Fruit fly (Drosophila melanogaster) whole organism, embryonic: Measurements from ENCODE around the gene CG46311.

Experiments
- Awh ChIP-seq: fragments of 200-800 bp; sonication (Bioruptor generic); IDR thresholded peaks from 2 replicates; pipeline ENCODE4, ENCODE4 v1.3.6; 2022; ENCODE audit warnings: missing biosample characterization, missing genetic modification characterization
- BtbVII ChIP-seq: fragments of 200-800 bp; sonication (Bioruptor generic); optimal IDR thresholded peaks from 3 replicates; lab custom pipeline; 2017; ENCODE audit warnings: missing biosample characterization, mild to moderate bottlenecking, missing genetic modification characterization
- CG10267 ChIP-seq: fragments of 200-800 bp; sonication (Bioruptor generic); optimal IDR thresholded peaks from 2 replicates; lab custom pipeline; 2018; ENCODE audit warnings: missing biosample characterization, mild to moderate bottlenecking, missing genetic modification characterization, moderate library complexity
- CG10321 ChIP-seq: fragments of 200-800 bp; sonication (Bioruptor generic); IDR thresholded peaks from 2 replicates; pipeline ENCODE4 v1.3.6; 2022; ENCODE audit warnings: missing biosample characterization, missing genetic modification characterization
- CG11504 ChIP-seq: fragments of 200-800 bp; sonication (Bioruptor generic); optimal IDR thresholded peaks from 3 replicates; lab custom pipeline; 2019; ENCODE audit warnings: missing biosample characterization, mild to moderate bottlenecking, missing genetic modification characterization, moderate library complexity
- CG13624 ChIP-seq: fragments of 200-800 bp; sonication (Bioruptor generic); optimal IDR thresholded peaks from 2 replicates; lab custom pipeline; 2016; ENCODE audit warnings: missing biosample characterization, missing genetic modification characterization
- CG13775 ChIP-seq: fragments of 200-800 bp; sonication (Bioruptor generic); optimal IDR thresholded peaks from 3 replicates; lab custom pipeline; 2017; ENCODE audit warnings: missing biosample characterization, mild to moderate bottlenecking, missing genetic modification characterization
- CG15479 ChIP-seq: fragments of 200-800 bp; sonication (Bioruptor generic); optimal IDR thresholded peaks from 3 replicates; lab custom pipeline; 2019; ENCODE audit warnings: missing biosample characterization, mild to moderate bottlenecking, missing genetic modification characterization, moderate library complexity
- CG16863 ChIP-seq: fragments of 200-800 bp; sonication (Bioruptor generic); optimal IDR thresholded peaks from 3 replicates; lab custom pipeline; 2016; ENCODE audit warnings: missing biosample characterization, missing genetic modification characterization
- CG17359 ChIP-seq: fragments of 200-800 bp; sonication (Bioruptor generic); optimal IDR thresholded peaks from 3 replicates; lab custom pipeline; 2018; ENCODE audit warnings: missing biosample characterization, mild to moderate bottlenecking, missing genetic modification characterization, moderate library complexity
- CG18476 ChIP-seq: fragments of 200-800 bp; sonication (Bioruptor generic); optimal IDR thresholded peaks from 2 replicates; lab custom pipeline; 2016; ENCODE audit warnings: missing biosample characterization, mild to moderate bottlenecking, missing genetic modification characterization
- CG30431 ChIP-seq: fragments of 200-800 bp; sonication (Bioruptor generic); optimal IDR thresholded peaks from 2 replicates; lab custom pipeline; 2017; ENCODE audit warnings: missing biosample characterization, missing genetic modification characterization
- CG32767 ChIP-seq: fragments of 200-800 bp; sonication (Bioruptor generic); IDR thresholded peaks from 2 replicates; pipeline ENCODE4 v1.3.6; 2022; ENCODE audit warnings: missing biosample characterization, missing genetic modification characterization
- CG3847 ChIP-seq: fragments of 200-800 bp; sonication (Bioruptor generic); IDR thresholded peaks from 2 replicates; pipeline ENCODE4 v1.3.6; 2022; ENCODE audit warnings: missing biosample characterization, missing genetic modification characterization
- CG5245 ChIP-seq: fragments of 200-800 bp; sonication (Bioruptor generic); optimal IDR thresholded peaks from 3 replicates; lab custom pipeline; 2016; ENCODE audit warnings: missing biosample characterization, missing genetic modification characterization
- CG6175 ChIP-seq: fragments of 200-800 bp; sonication (Bioruptor generic); IDR thresholded peaks from 3 replicates; pipeline ENCODE4 v1.3.6; 2022; ENCODE audit warnings: missing biosample characterization, missing genetic modification characterization
- CG6683 ChIP-seq: fragments of 200-800 bp; sonication (Bioruptor generic); optimal IDR thresholded peaks from 2 replicates; lab custom pipeline; 2017; ENCODE audit warnings: missing biosample characterization, mild to moderate bottlenecking, missing genetic modification characterization, missing genetic modification reagents
- CG9215 ChIP-seq: fragments of 200-800 bp; sonication (Bioruptor generic); IDR thresholded peaks from 2 replicates; pipeline ENCODE4 v1.3.6; 2022; ENCODE audit warnings: missing biosample characterization, missing genetic modification characterization
- CG9437 ChIP-seq: fragments of 200-800 bp; sonication (Bioruptor generic); optimal IDR thresholded peaks from 2 replicates; lab custom pipeline; 2018; ENCODE audit warnings: missing biosample characterization, mild to moderate bottlenecking, missing genetic modification characterization
- Dll ChIP-seq: fragments of 200-800 bp; sonication (Bioruptor generic); IDR thresholded peaks from 4 replicates; pipeline ENCODE4 v1.3.6; 2022; ENCODE audit warnings: missing biosample characterization, missing genetic modification characterization; ENCODE audit not compliant: partially characterized antibody
- E2f2 ChIP-seq: fragments of 200-800 bp; sonication (Bioruptor generic); IDR thresholded peaks from 2 replicates; pipeline ENCODE4 v1.3.6; 2022; ENCODE audit warnings: missing biosample characterization, missing genetic modification characterization
- Ets65A ChIP-seq: fragments of 200-800 bp; sonication (Bioruptor generic); peaks from one replicate; lab custom pipeline; 2016; ENCODE audit warnings: missing biosample characterization, missing genetic modification characterization
- HLH3B ChIP-seq: fragments of 200-800 bp; sonication (Bioruptor generic); IDR thresholded peaks from 2 replicates; pipeline ENCODE4 v1.3.6; 2022; ENCODE audit warnings: missing biosample characterization, missing genetic modification characterization
- Mad ChIP-seq: fragments of 200-800 bp; sonication (Bioruptor generic); optimal IDR thresholded peaks from 2 replicates; lab custom pipeline; 2016; ENCODE audit warnings: missing biosample characterization, missing genetic modification characterization
- Scr ChIP-seq: fragments of 200-800 bp; sonication (Bioruptor generic); IDR thresholded peaks from 2 replicates; pipeline ENCODE4 v1.3.6; 2022; ENCODE audit warnings: missing biosample characterization, missing genetic modification characterization; ENCODE audit not compliant: partially characterized antibody
- Spps ChIP-seq: fragments of 200-800 bp; sonication (Bioruptor generic); optimal IDR thresholded peaks from 2 replicates; lab custom pipeline; 2018; ENCODE audit warnings: missing biosample characterization, mild to moderate bottlenecking, missing genetic modification characterization
- Usf ChIP-seq: fragments of 200-800 bp; sonication (Bioruptor generic); optimal IDR thresholded peaks from 2 replicates; lab custom pipeline; 2017; ENCODE audit warnings: missing genotype, missing biosample characterization, missing genetic modification characterization
- ash1 ChIP-seq: fragments of 200-800 bp; sonication (Bioruptor generic); optimal IDR thresholded peaks from 2 replicates; lab custom pipeline; 2018; ENCODE audit warnings: missing biosample characterization, mild to moderate bottlenecking, missing genetic modification characterization
- ato ChIP-seq: fragments of 200-800 bp; sonication (Bioruptor generic); IDR thresholded peaks from 2 replicates; pipeline ENCODE4 v1.3.6; 2022; ENCODE audit warnings: missing biosample characterization, missing genetic modification characterization; ENCODE audit not compliant: partially characterized antibody
- caup ChIP-seq: fragments of 200-800 bp; sonication (Bioruptor generic); optimal IDR thresholded peaks from 3 replicates; lab custom pipeline; 2017; ENCODE audit warnings: missing biosample characterization, mild to moderate bottlenecking, missing genetic modification characterization, moderate library complexity; ENCODE audit not compliant: severe bottlenecking
- crol ChIP-seq: fragments of 200-800 bp; sonication (Bioruptor generic); IDR thresholded peaks from 2 replicates; pipeline ENCODE4 v1.3.6; 2022; ENCODE audit warnings: missing biosample characterization, missing genetic modification characterization
- crp ChIP-seq, 2 experiments: fragments of 200-800 bp; sonication (Bioruptor generic); optimal IDR thresholded peaks; 2 replicates in 1 of 2; 3 replicates in 1 of 2; lab custom pipeline; 2017; ENCODE audit warnings: missing biosample characterization in 2 of 2, missing genetic modification characterization in 2 of 2, mild to moderate bottlenecking in 1 of 2, moderate library complexity in 1 of 2
- disco-r ChIP-seq: fragments of 200-800 bp; sonication (Bioruptor generic); optimal IDR thresholded peaks from 2 replicates; lab custom pipeline; 2016; ENCODE audit warnings: missing biosample characterization, missing genetic modification characterization
- fd64A ChIP-seq: fragments of 200-800 bp; sonication (Bioruptor generic); optimal IDR thresholded peaks from 3 replicates; lab custom pipeline; 2018; ENCODE audit warnings: missing biosample characterization, mild to moderate bottlenecking, missing genetic modification characterization
- grau ChIP-seq: fragments of 200-800 bp; optimal IDR thresholded peaks from 3 replicates; lab custom pipeline; 2019; ENCODE audit warnings: missing biosample characterization, mild to moderate bottlenecking, missing genetic modification characterization, moderate library complexity
- her ChIP-seq: fragments of 200-800 bp; sonication (Bioruptor generic); optimal IDR thresholded peaks from 2 replicates; lab custom pipeline; 2016; ENCODE audit warnings: missing biosample characterization, missing genetic modification characterization
- nerfin-2 ChIP-seq: fragments of 200-800 bp; sonication (Bioruptor generic); IDR thresholded peaks from 2 replicates; pipeline ENCODE4 v1.3.6; 2022; ENCODE audit warnings: missing biosample characterization, missing genetic modification characterization; ENCODE audit not compliant: partially characterized antibody
- pb ChIP-seq: fragments of 200-800 bp; sonication (Bioruptor generic); optimal IDR thresholded peaks from 3 replicates; lab custom pipeline; 2016; ENCODE audit warnings: missing biosample characterization, missing genetic modification characterization
- pnt ChIP-seq: fragments of 200-800 bp; sonication (Bioruptor generic); optimal IDR thresholded peaks from 3 replicates; lab custom pipeline; 2016; ENCODE audit warnings: missing biosample characterization, missing genetic modification characterization
- pros ChIP-seq: fragments of 200-800 bp; sonication (Bioruptor generic); optimal IDR thresholded peaks from 3 replicates; lab custom pipeline; 2019; ENCODE audit warnings: missing biosample characterization, mild to moderate bottlenecking, missing genetic modification characterization, moderate library complexity
- run ChIP-seq: fragments of 200-800 bp; sonication (Bioruptor generic); optimal IDR thresholded peaks from 3 replicates; lab custom pipeline; 2018; ENCODE audit warnings: missing biosample characterization, mild to moderate bottlenecking, missing genetic modification characterization
- sc ChIP-seq, 3 experiments: fragments of >200 bp in 2 of 3; fragments of 200-800 bp in 1 of 3; sonication (Bioruptor generic) in 1 of 3; optimal IDR thresholded peaks; 2 replicates in 2 of 3; 3 replicates in 1 of 3; lab custom pipeline; 2017; ENCODE audit warnings: mild to moderate bottlenecking in 1 of 3, missing biosample characterization in 1 of 3, missing genetic modification characterization in 1 of 3, missing genetic modification reagents in 1 of 3
- sens-2 ChIP-seq: fragments of 200-800 bp; sonication (Bioruptor generic); IDR thresholded peaks from 2 replicates; pipeline ENCODE4 v1.3.6; 2022; ENCODE audit warnings: missing biosample characterization, missing genetic modification characterization
- sima ChIP-seq: fragments of 200-800 bp; sonication (Bioruptor generic); optimal IDR thresholded peaks from 2 replicates; lab custom pipeline; 2016; ENCODE audit warnings: missing biosample characterization, missing genetic modification characterization
- slou ChIP-seq: fragments of 200-800 bp; sonication (Bioruptor generic); optimal IDR thresholded peaks from 3 replicates; lab custom pipeline; 2016; ENCODE audit warnings: missing biosample characterization, missing genetic modification characterization
- tio ChIP-seq: fragments of 200-800 bp; sonication (Bioruptor generic); optimal IDR thresholded peaks from 2 replicates; lab custom pipeline; 2017; ENCODE audit warnings: missing biosample characterization, missing genetic modification characterization, inconsistent platforms
- tup ChIP-seq: fragments of 200-800 bp; sonication (Bioruptor generic); optimal IDR thresholded peaks from 2 replicates; lab custom pipeline; 2016; ENCODE audit warnings: missing biosample characterization, mild to moderate bottlenecking, missing genetic modification characterization, moderate library complexity
- vfl ChIP-seq: fragments of 200-800 bp; sonication (Bioruptor generic); optimal IDR thresholded peaks from 2 replicates; lab custom pipeline; 2016; ENCODE audit warnings: missing biosample characterization, missing genetic modification characterization
- vnd ChIP-seq: fragments of 200-800 bp; sonication (Bioruptor generic); IDR thresholded peaks from 3 replicates; pipeline ENCODE4 v1.3.6; 2022; ENCODE audit warnings: missing biosample characterization, missing genetic modification characterization; ENCODE audit not compliant: partially characterized antibody

CG46311 gene

dm6 chrX:13616417-13617050 lies 52.9 kb downstream of the CG46311 start, which contains the start of the genes tth and Tango2 (continued):
- TF ChIP-seq Ets65A (GFP tag; lab: Kevin White, UChicago) = peak; percentile 94
- peak; percentile 70 for TF ChIP-seq vfl
- TF ChIP-seq run (tag; lab: Kevin White, UChicago) = no peak
- TF ChIP-seq Awh (GFP tag; lab: Robert Waterston, UW) = no peak
- TF ChIP-seq CG10267 = peak; percentile 61
- no peak for TF ChIP-seq ash1
- TF ChIP-seq fd64A = no peak
- TF ChIP-seq tup = no peak
- no peak for TF ChIP-seq sima (GFP tag; lab: Kevin White, UChicago)
- TF ChIP-seq Spps (tag; lab: Kevin White, UChicago) = no peak
- TF ChIP-seq crol (GFP tag; lab: Robert Waterston, UW) = no peak
- TF ChIP-seq CG13624 = peak; percentile 60
- TF ChIP-seq BtbVII (GFP tag; lab: Kevin White, UChicago) = peak; percentile 51
- no peak for TF ChIP-seq ato (GFP tag; lab: Robert Waterston, UW)
- peak; percentile 42; the same call in 1 of the 3 replicates for TF ChIP-seq CG6175
- TF ChIP-seq grau = peak; percentile 83
- TF ChIP-seq Dll (GFP tag; lab: Robert Waterston, UW) = peak; percentile 71
- TF ChIP-seq Mad (GFP tag; lab: Kevin White, UChicago) = peak; percentile 68
- TF ChIP-seq Scr (GFP tag; lab: Robert Waterston, UW) = peak; percentile 72
- peak; percentile 75 for TF ChIP-seq CG3847 (GFP tag; lab: Robert Waterston, UW)
- no peak for TF ChIP-seq CG15479 (GFP tag; lab: Kevin White, UChicago)
- TF ChIP-seq CG30431 = no peak
- no peak for TF ChIP-seq disco-r
- TF ChIP-seq pb (GFP tag; lab: Kevin White, UChicago) = no peak
- TF ChIP-seq sens-2 (GFP tag; lab: Robert Waterston, UW) = no peak
- TF ChIP-seq CG17359 (tag; lab: Kevin White, UChicago) = peak; percentile 61
- TF ChIP-seq slou (GFP tag; lab: Kevin White, UChicago) = peak; percentile 29
- TF ChIP-seq vnd (GFP tag; lab: Robert Waterston, UW) = peak; percentile 59; the same call in 1 of the 3 replicates
- peak; percentile 75 for TF ChIP-seq CG13775 (GFP tag; lab: Kevin White, UChicago)
- TF ChIP-seq pnt (GFP tag; lab: Kevin White, UChicago) = peak; percentile 62
- peak; percentile 57 for TF ChIP-seq CG9215 (GFP tag; lab: Robert Waterston, UW)
- TF ChIP-seq her (GFP tag; lab: Kevin White, UChicago) = no peak
- peak; percentile 56 for TF ChIP-seq CG9437 (GFP tag; lab: Kevin White, UChicago)
- no peak for TF ChIP-seq tio
- TF ChIP-seq HLH3B (GFP tag; lab: Robert Waterston, UW) = peak; percentile 46; the same call in 1 of the 2 replicates
- TF ChIP-seq CG11504 (tag; lab: Kevin White, UChicago) = no peak
- peak; percentile 27 for TF ChIP-seq CG5245 (GFP tag; lab: Kevin White, UChicago)
- TF ChIP-seq sc (optimal IDR thresholded peaks at IDR 0.05; lab: Kevin White, UChicago) = no peak
- no peak for TF ChIP-seq sc (GFP tag; optimal IDR thresholded peaks at IDR 0.05; lab: Kevin White, UChicago)
- TF ChIP-seq CG16863 = peak; percentile 48
- peak; percentile 79 for TF ChIP-seq E2f2 (GFP tag; lab: Robert Waterston, UW)
- TF ChIP-seq CG18476 (GFP tag; lab: Kevin White, UChicago) = peak; percentile 60
- no peak for TF ChIP-seq CG10321
- peak; percentile 32; the same call in 1 of the 2 replicates for TF ChIP-seq CG32767 (GFP tag; lab: Robert Waterston, UW)
- no peak for TF ChIP-seq nerfin-2 (GFP tag; lab: Robert Waterston, UW)
- TF ChIP-seq pros (GFP tag; lab: Kevin White, UChicago) = no peak
- TF ChIP-seq Usf (GFP tag; lab: Kevin White, UChicago) = peak; percentile 38
- peak; percentile 17 for TF ChIP-seq CG6683 (GFP tag; lab: Kevin White, UChicago)
- TF ChIP-seq caup (GFP tag; lab: Kevin White, UChicago) = peak; percentile 62
- peak in 1 of 2 experiments; percentile 38 for TF ChIP-seq crp (GFP tag; optimal IDR thresholded peaks at IDR 0.05; lab: Kevin White, UChicago)
